Fruit fly (Drosophila melanogaster) whole organism, embryonic: ENCODE measurements around the gene CG31663.
A peak's percentile ranks its signal among the peaks of the same experiment; 100 is the strongest.

ENCODE experiments used
- Antp ChIP-seq: fragments of 200-800 bp; sonication (Bioruptor generic); optimal IDR thresholded peaks from 3 replicates; lab custom pipeline; 2016; ENCODE audit warnings: missing biosample characterization, missing genetic modification characterization
- Atf6 ChIP-seq: fragments of 200-800 bp; sonication (Bioruptor generic); IDR thresholded peaks from 2 replicates; pipeline ENCODE4 v1.3.6; 2022; ENCODE audit warnings: missing biosample characterization, missing genetic modification characterization
- B-H1 ChIP-seq: fragments of 200-800 bp; sonication (Bioruptor generic); IDR thresholded peaks from 3 replicates; pipeline ENCODE4 v1.3.6; 2022; ENCODE audit warnings: missing biosample characterization, missing genetic modification characterization
- CG1024 ChIP-seq: fragments of 200-800 bp; sonication (Bioruptor generic); IDR thresholded peaks from 2 replicates; pipeline ENCODE4 v1.3.6; 2022; ENCODE audit warnings: missing biosample characterization, missing genetic modification characterization
- CG10274 ChIP-seq: fragments of 200-800 bp; sonication (Bioruptor generic); optimal IDR thresholded peaks from 3 replicates; lab custom pipeline; 2017; ENCODE audit warnings: missing biosample characterization, mild to moderate bottlenecking, missing genetic modification characterization
- CG10431 ChIP-seq: fragments of 200-800 bp; sonication (Bioruptor generic); optimal IDR thresholded peaks from 3 replicates; lab custom pipeline; 2018; ENCODE audit warnings: missing biosample characterization, mild to moderate bottlenecking, missing genetic modification characterization
- CG11093 ChIP-seq: fragments of 200-800 bp; sonication (Bioruptor generic); IDR thresholded peaks from 3 replicates; pipeline ENCODE4 v1.3.6; 2022; ENCODE audit warnings: missing biosample characterization, missing genetic modification characterization
- CG11723 ChIP-seq: fragments of 200-800 bp; sonication (Bioruptor generic); optimal IDR thresholded peaks from 2 replicates; lab custom pipeline; 2017; ENCODE audit warnings: missing biosample characterization, mild to moderate bottlenecking, missing genetic modification characterization
- CG12219 ChIP-seq: fragments of 200-800 bp; sonication (Bioruptor generic); optimal IDR thresholded peaks from 3 replicates; lab custom pipeline; 2018; ENCODE audit warnings: missing biosample characterization, mild to moderate bottlenecking, missing genetic modification characterization
- CG13296 ChIP-seq: fragments of 200-800 bp; sonication (Bioruptor generic); optimal IDR thresholded peaks from 3 replicates; lab custom pipeline; 2018; ENCODE audit warnings: missing biosample characterization, mild to moderate bottlenecking, missing genetic modification characterization
- CG14710 ChIP-seq: fragments of 200-800 bp; sonication (Bioruptor generic); optimal IDR thresholded peaks from 3 replicates; lab custom pipeline; 2019; ENCODE audit warnings: missing biosample characterization, mild to moderate bottlenecking, missing genetic modification characterization, moderate library complexity
- CG15479 ChIP-seq: fragments of 200-800 bp; sonication (Bioruptor generic); optimal IDR thresholded peaks from 3 replicates; lab custom pipeline; 2019; ENCODE audit warnings: missing biosample characterization, mild to moderate bottlenecking, missing genetic modification characterization, moderate library complexity
- CG18262 ChIP-seq: fragments of 200-800 bp; optimal IDR thresholded peaks from 3 replicates; lab custom pipeline; 2019; ENCODE audit warnings: missing biosample characterization, mild to moderate bottlenecking, missing genetic modification characterization, moderate library complexity
- CG30020 ChIP-seq: fragments of 200-800 bp; optimal IDR thresholded peaks from 2 replicates; lab custom pipeline; 2019; ENCODE audit warnings: missing biosample characterization, mild to moderate bottlenecking, missing genetic modification characterization, moderate library complexity
- CG31388 ChIP-seq: fragments of 200-800 bp; sonication (Bioruptor generic); optimal IDR thresholded peaks from 2 replicates; lab custom pipeline; 2016; ENCODE audit warnings: missing biosample characterization, missing genetic modification characterization
- CG34376 ChIP-seq: fragments of 200-800 bp; sonication (Bioruptor generic); optimal IDR thresholded peaks from 2 replicates; lab custom pipeline; 2018; ENCODE audit warnings: missing biosample characterization, mild to moderate bottlenecking, missing genetic modification characterization
- CG42726 ChIP-seq: fragments of 200-800 bp; sonication (Bioruptor generic); IDR thresholded peaks from 2 replicates; pipeline ENCODE4 v1.3.6; 2022; ENCODE audit warnings: missing biosample characterization, missing genetic modification characterization; ENCODE audit not compliant: partially characterized antibody
- CG6175 ChIP-seq: fragments of 200-800 bp; sonication (Bioruptor generic); IDR thresholded peaks from 3 replicates; pipeline ENCODE4 v1.3.6; 2022; ENCODE audit warnings: missing biosample characterization, missing genetic modification characterization
- CG7271 ChIP-seq: fragments of 200-800 bp; sonication (Bioruptor generic); optimal IDR thresholded peaks from 2 replicates; lab custom pipeline; 2018; ENCODE audit warnings: missing biosample characterization, mild to moderate bottlenecking, missing genetic modification characterization, moderate library complexity
- CG7357 ChIP-seq: fragments of 200-800 bp; sonication (Bioruptor generic); IDR thresholded peaks from 3 replicates; pipeline ENCODE4 v1.3.6; 2022; ENCODE audit warnings: missing biosample characterization, missing genetic modification characterization
- CG7928 ChIP-seq: fragments of 200-800 bp; sonication (Bioruptor generic); optimal IDR thresholded peaks from 2 replicates; lab custom pipeline; 2017; ENCODE audit warnings: missing biosample characterization, mild to moderate bottlenecking, missing genetic modification characterization
- CG8281 ChIP-seq: fragments of 200-800 bp; sonication (Bioruptor generic); optimal IDR thresholded peaks from 2 replicates; lab custom pipeline; 2018; ENCODE audit warnings: missing biosample characterization, mild to moderate bottlenecking, missing genetic modification characterization, moderate library complexity
- CG8290 ChIP-seq, 3 experiments: fragments of 200-800 bp; sonication (Bioruptor generic); optimal IDR thresholded peaks; 2 replicates each; lab custom pipeline; 2016 to 2019; ENCODE audit warnings: missing biosample characterization in 3 of 3, missing genetic modification characterization in 3 of 3, mild to moderate bottlenecking in 2 of 3, moderate library complexity in 1 of 3
- CG8924 ChIP-seq: fragments of 200-800 bp; optimal IDR thresholded peaks from 3 replicates; lab custom pipeline; 2019; ENCODE audit warnings: missing biosample characterization, mild to moderate bottlenecking, missing genetic modification characterization, moderate library complexity
- Eip74EF ChIP-seq, 2 experiments: fragments of 200-800 bp in 1 of 2; fragments of >200 bp in 1 of 2; sonication (Bioruptor generic) in 1 of 2; optimal IDR thresholded peaks; 2 replicates each; lab custom pipeline; 2017 to 2019; ENCODE audit warnings: missing biosample characterization in 2 of 2, missing genetic modification characterization in 2 of 2, mild to moderate bottlenecking in 1 of 2, moderate library complexity in 1 of 2
- GATAe ChIP-seq: fragments of 200-800 bp; sonication (Bioruptor generic); conservative IDR thresholded peaks from 2 replicates; pipeline ENCODE4 v1.3.6; 2022; ENCODE audit warnings: missing biosample characterization, missing genetic modification characterization
- HHEX ChIP-seq: fragments of 200-800 bp; sonication (Bioruptor generic); optimal IDR thresholded peaks from 3 replicates; lab custom pipeline; 2017; ENCODE audit warnings: missing biosample characterization, mild to moderate bottlenecking, missing genetic modification characterization, missing genetic modification reagents
- Hmr ChIP-seq: fragments of 200-800 bp; sonication (Bioruptor generic); optimal IDR thresholded peaks from 3 replicates; lab custom pipeline; 2017; ENCODE audit warnings: mild to moderate bottlenecking, missing biosample characterization, missing genetic modification reagents, missing genetic modification characterization
- Hsf ChIP-seq: fragments of 200-800 bp; sonication (Bioruptor generic); optimal IDR thresholded peaks from 3 replicates; lab custom pipeline; 2016; ENCODE audit warnings: missing biosample characterization, missing genetic modification characterization
- Kr ChIP-seq: fragments of 200-800 bp; sonication (Bioruptor generic); optimal IDR thresholded peaks from 2 replicates; lab custom pipeline; 2017; ENCODE audit warnings: missing biosample characterization, mild to moderate bottlenecking, missing genetic modification characterization
- Lhr ChIP-seq: fragments of 200-800 bp; sonication (Bioruptor generic); optimal IDR thresholded peaks from 3 replicates; lab custom pipeline; 2017; ENCODE audit warnings: mild to moderate bottlenecking, missing biosample characterization, missing genetic modification reagents, missing genetic modification characterization
- MTF-1 ChIP-seq: fragments of 200-800 bp; sonication (Bioruptor generic); optimal IDR thresholded peaks from 2 replicates; lab custom pipeline; 2018; ENCODE audit warnings: missing biosample characterization, mild to moderate bottlenecking, missing genetic modification characterization, borderline replicate concordance
- Stat92E ChIP-seq, 3 experiments: fragments of >200 bp in 2 of 3; fragments of 200-800 bp in 1 of 3; sonication (Bioruptor generic) in 1 of 3; optimal IDR thresholded peaks; 2 replicates each; lab custom pipeline; 2017 to 2019; ENCODE audit warnings: missing biosample characterization in 3 of 3, missing genetic modification characterization in 3 of 3, mild to moderate bottlenecking in 1 of 3, moderate library complexity in 1 of 3
- Vsx1 ChIP-seq: fragments of 200-800 bp; sonication (Bioruptor generic); optimal IDR thresholded peaks from 2 replicates; lab custom pipeline; 2017; ENCODE audit warnings: missing biosample characterization, mild to moderate bottlenecking, missing genetic modification characterization, missing genetic modification reagents
- abd-A ChIP-seq: fragments of 200-800 bp; sonication (Bioruptor generic); optimal IDR thresholded peaks from 3 replicates; lab custom pipeline; 2019; ENCODE audit warnings: missing biosample characterization, mild to moderate bottlenecking, missing genetic modification characterization, moderate library complexity
- amos ChIP-seq: fragments of 200-800 bp; sonication (Bioruptor generic); IDR thresholded peaks from 2 replicates; pipeline ENCODE4 v1.3.6; 2022; ENCODE audit warnings: missing biosample characterization, missing genetic modification characterization; ENCODE audit not compliant: partially characterized antibody
- bbx ChIP-seq: fragments of 200-800 bp; sonication (Bioruptor generic); IDR thresholded peaks from 2 replicates; pipeline ENCODE4 v1.3.6; 2022; ENCODE audit warnings: missing biosample characterization, missing genetic modification characterization; ENCODE audit not compliant: partially characterized antibody
- ewg ChIP-seq: fragments of 200-800 bp; sonication (Bioruptor generic); optimal IDR thresholded peaks from 3 replicates; lab custom pipeline; 2017; ENCODE audit warnings: mild to moderate bottlenecking, missing biosample characterization, missing genetic modification reagents, missing genetic modification characterization
- fu2 ChIP-seq: fragments of 200-800 bp; sonication (Bioruptor generic); optimal IDR thresholded peaks from 2 replicates; lab custom pipeline; 2016; ENCODE audit warnings: missing biosample characterization, missing genetic modification characterization
- gem ChIP-seq: fragments of 200-800 bp; sonication (Bioruptor generic); optimal IDR thresholded peaks from 2 replicates; lab custom pipeline; 2019; ENCODE audit warnings: missing biosample characterization, mild to moderate bottlenecking, missing genetic modification characterization, moderate library complexity
- ham ChIP-seq: fragments of 200-800 bp; sonication (Bioruptor generic); IDR thresholded peaks from 2 replicates; pipeline ENCODE4 v1.3.6; 2022; ENCODE audit warnings: missing biosample characterization, missing genetic modification characterization
- her ChIP-seq: fragments of 200-800 bp; sonication (Bioruptor generic); optimal IDR thresholded peaks from 2 replicates; lab custom pipeline; 2016; ENCODE audit warnings: missing biosample characterization, missing genetic modification characterization
- ind ChIP-seq: fragments of 200-800 bp; sonication (Bioruptor generic); optimal IDR thresholded peaks from 3 replicates; lab custom pipeline; 2016; ENCODE audit warnings: missing biosample characterization, missing genetic modification characterization
- nom ChIP-seq: fragments of 200-800 bp; sonication (Bioruptor generic); optimal IDR thresholded peaks from 2 replicates; lab custom pipeline; 2017; ENCODE audit warnings: missing biosample characterization, missing genetic modification characterization, mild to moderate bottlenecking, moderate library complexity, missing genetic modification reagents
- pfk ChIP-seq: fragments of 200-800 bp; sonication (Bioruptor generic); optimal IDR thresholded peaks from 2 replicates; lab custom pipeline; 2018; ENCODE audit warnings: missing biosample characterization, mild to moderate bottlenecking, missing genetic modification characterization, moderate library complexity
- run ChIP-seq: fragments of 200-800 bp; sonication (Bioruptor generic); optimal IDR thresholded peaks from 3 replicates; lab custom pipeline; 2018; ENCODE audit warnings: missing biosample characterization, mild to moderate bottlenecking, missing genetic modification characterization
- seq ChIP-seq: fragments of 200-800 bp; sonication (Bioruptor generic); IDR thresholded peaks from 2 replicates; pipeline ENCODE4 v1.3.6; 2022; ENCODE audit warnings: missing biosample characterization, missing genetic modification characterization
- sob ChIP-seq: fragments of 200-800 bp; sonication (Bioruptor generic); IDR thresholded peaks from 2 replicates; pipeline ENCODE4 v1.3.6; 2022; ENCODE audit warnings: missing biosample characterization, missing genetic modification characterization
- tin ChIP-seq: fragments of 200-800 bp; sonication (Bioruptor generic); optimal IDR thresholded peaks from 3 replicates; lab custom pipeline; 2016; ENCODE audit warnings: missing biosample characterization, missing genetic modification characterization

Gene CG31663

dm6 chr2L:1916461-1916860 lies 35.2 kb upstream of the CG31663 start (continued):
- TF ChIP-seq CG7357 (GFP tag; lab: Robert Waterston, UW) (no peak), Antp (GFP tag; lab: Kevin White, UChicago) (no peak), gem (tag; lab: Kevin White, UChicago) (peak; percentile 68), CG8924 (tag; lab: Kevin White, UChicago) (peak; percentile 29), CG13296 (no peak), Hsf (GFP tag; lab: Kevin White, UChicago) (no peak), MTF-1 (GFP tag; lab: Kevin White, UChicago) (no peak), GATAe (GFP tag; lab: Robert Waterston, UW) (no peak), bbx (GFP tag; lab: Robert Waterston, UW) (no peak), CG10274 (GFP tag; lab: Kevin White, UChicago) (no peak), CG10431 (GFP tag; lab: Kevin White, UChicago) (no peak), CG11093 (GFP tag; lab: Robert Waterston, UW) (peak; percentile 60; the same call in 1 of the 3 replicates), fu2 (GFP tag; lab: Kevin White, UChicago) (no peak), CG7271 (no peak), amos (GFP tag; lab: Robert Waterston, UW) (no peak), seq (GFP tag; lab: Robert Waterston, UW) (0 out of 2 replicates have a peak, but pooled peaks have one; percentile 48), run (tag; lab: Kevin White, UChicago) (no peak), her (GFP tag; lab: Kevin White, UChicago) (no peak), CG7928 (GFP tag; lab: Kevin White, UChicago) (no peak), CG42726 (GFP tag; lab: Robert Waterston, UW) (no peak), CG18262 (peak; percentile 56), B-H1 (GFP tag; lab: Robert Waterston, UW) (peak; percentile 60), CG8281 (tag; lab: Kevin White, UChicago) (no peak), CG34376 (GFP tag; lab: Kevin White, UChicago) (no peak), CG8290 (GFP tag; optimal IDR thresholded peaks at IDR 0.05; lab: Kevin White, UChicago) (no peak), CG8290 (tag; optimal IDR thresholded peaks at IDR 0.05; lab: Kevin White, UChicago) (peak in 1 of 2 experiments; percentile 26), abd-A (no peak), CG30020 (tag; lab: Kevin White, UChicago) (no peak), Lhr (GFP tag; lab: Kevin White, UChicago) (no peak), CG15479 (GFP tag; lab: Kevin White, UChicago) (no peak), Kr (GFP tag; lab: Kevin White, UChicago) (no peak), CG31388 (GFP tag; lab: Kevin White, UChicago) (no peak), ewg (GFP tag; lab: Kevin White, UChicago) (peak; percentile 45), CG6175 (GFP tag; lab: Robert Waterston, UW) (no peak), Atf6 (GFP tag; lab: Robert Waterston, UW) (no peak), CG14710 (tag; lab: Kevin White, UChicago) (peak; percentile 15), CG11723 (GFP tag; lab: Kevin White, UChicago) (no peak), CG1024 (GFP tag; lab: Robert Waterston, UW) (peak; percentile 54; the same call in 1 of the 2 replicates), Hmr (GFP tag; lab: Kevin White, UChicago) (no peak), Eip74EF (GFP tag; optimal IDR thresholded peaks at IDR 0.05; lab: Kevin White, UChicago) (peak in 1 of 2 experiments; percentile 28), pfk (GFP tag; lab: Kevin White, UChicago) (no peak), HHEX (GFP tag; lab: Kevin White, UChicago) (no peak), ind (GFP tag; lab: Kevin White, UChicago) (peak; percentile 40), sob (GFP tag; lab: Robert Waterston, UW) (no peak), Vsx1 (GFP tag; lab: Kevin White, UChicago) (no peak), tin (peak; percentile 10), ham (GFP tag; lab: Robert Waterston, UW) (no peak), Stat92E (GFP tag; optimal IDR thresholded peaks at IDR 0.05; lab: Kevin White, UChicago) (no peak), CG12219 (GFP tag; lab: Kevin White, UChicago) (peak; percentile 19), nom (no peak)
